Fruit fly (Drosophila melanogaster) whole organism, embryonic: ENCODE measurements around the gene CG7029.

ENCODE experiments used
- BEAF-32 ChIP-seq: fragments of 200-800 bp; sonication (Bioruptor generic); optimal IDR thresholded peaks from 3 replicates; lab custom pipeline; 2017; ENCODE audit warnings: missing biosample characterization, missing genetic modification characterization, mild to moderate bottlenecking, moderate library complexity, missing genetic modification reagents
- CG10366 ChIP-seq: fragments of 200-800 bp; sonication (Bioruptor generic); IDR thresholded peaks from 2 replicates; pipeline ENCODE4 v1.3.6; 2022; ENCODE audit warnings: missing biosample characterization, missing genetic modification characterization
- CG11398 ChIP-seq: fragments of 200-800 bp; sonication (Bioruptor generic); optimal IDR thresholded peaks from 2 replicates; lab custom pipeline; 2016; ENCODE audit warnings: missing biosample characterization, missing genetic modification characterization
- CG17568 ChIP-seq: fragments of 200-800 bp; sonication (Bioruptor generic); optimal IDR thresholded peaks from 2 replicates; lab custom pipeline; 2018; ENCODE audit warnings: missing biosample characterization, mild to moderate bottlenecking, missing genetic modification characterization, moderate library complexity
- CG18599 ChIP-seq: fragments of 200-800 bp; sonication (Bioruptor generic); optimal IDR thresholded peaks from 3 replicates; lab custom pipeline; 2017; ENCODE audit warnings: missing biosample characterization, missing genetic modification characterization, mild to moderate bottlenecking, moderate library complexity, missing genetic modification reagents
- CG2889 ChIP-seq: fragments of 200-800 bp; sonication (Bioruptor generic); IDR thresholded peaks from 3 replicates; pipeline ENCODE4 v1.3.6; 2022; ENCODE audit warnings: missing biosample characterization, missing genetic modification characterization
- CG43689 ChIP-seq: fragments of 200-800 bp; sonication (Bioruptor generic); IDR thresholded peaks from 2 replicates; pipeline ENCODE4 v1.3.6; 2022; ENCODE audit warnings: missing biosample characterization, missing genetic modification characterization
- CG4617 ChIP-seq: fragments of 200-800 bp; sonication (Bioruptor generic); optimal IDR thresholded peaks from 3 replicates; lab custom pipeline; 2016; ENCODE audit warnings: missing biosample characterization, missing genetic modification characterization, borderline replicate concordance
- CG4707 ChIP-seq: fragments of 200-800 bp; sonication (Bioruptor generic); optimal IDR thresholded peaks from 2 replicates; lab custom pipeline; 2018; ENCODE audit warnings: missing biosample characterization, mild to moderate bottlenecking, missing genetic modification characterization, moderate library complexity
- CG6175 ChIP-seq: fragments of 200-800 bp; sonication (Bioruptor generic); IDR thresholded peaks from 3 replicates; pipeline ENCODE4 v1.3.6; 2022; ENCODE audit warnings: missing biosample characterization, missing genetic modification characterization
- CG7928 ChIP-seq: fragments of 200-800 bp; sonication (Bioruptor generic); optimal IDR thresholded peaks from 2 replicates; lab custom pipeline; 2017; ENCODE audit warnings: missing biosample characterization, mild to moderate bottlenecking, missing genetic modification characterization
- CG9727 ChIP-seq: fragments of 200-800 bp; sonication (Bioruptor generic); optimal IDR thresholded peaks from 3 replicates; lab custom pipeline; 2017; ENCODE audit warnings: missing biosample characterization, mild to moderate bottlenecking, missing genetic modification characterization
- D ChIP-seq, 2 experiments: fragments of 200-800 bp in 1 of 2; fragments of >200 bp in 1 of 2; sonication (Bioruptor generic) in 1 of 2; optimal IDR thresholded peaks; 2 replicates in 1 of 2; 3 replicates in 1 of 2; lab custom pipeline; 2017; ENCODE audit warnings: mild to moderate bottlenecking in 1 of 2, missing biosample characterization in 1 of 2, missing genetic modification characterization in 1 of 2, missing genetic modification reagents in 1 of 2
- Dad ChIP-seq: fragments of 200-800 bp; sonication (Bioruptor generic); optimal IDR thresholded peaks from 3 replicates; lab custom pipeline; 2016; ENCODE audit warnings: missing biosample characterization, missing genetic modification characterization
- Dbx ChIP-seq: fragments of 200-800 bp; sonication (Bioruptor generic); IDR thresholded peaks from 3 replicates; pipeline ENCODE4 v1.3.6; 2022; ENCODE audit warnings: missing biosample characterization, missing genetic modification characterization
- Ets97D ChIP-seq: fragments of 200-800 bp; sonication (Bioruptor generic); optimal IDR thresholded peaks from 3 replicates; lab custom pipeline; 2016; ENCODE audit warnings: missing biosample characterization, missing genetic modification characterization
- Hand ChIP-seq: fragments of 200-800 bp; sonication (Bioruptor generic); optimal IDR thresholded peaks from 2 replicates; lab custom pipeline; 2017; ENCODE audit warnings: mild to moderate bottlenecking, missing biosample characterization, missing genetic modification reagents, missing genetic modification characterization
- Jarid2 ChIP-seq: fragments of 200-800 bp; sonication (Bioruptor generic); optimal IDR thresholded peaks from 3 replicates; lab custom pipeline; 2017; ENCODE audit warnings: mild to moderate bottlenecking, missing biosample characterization, missing genetic modification reagents, missing genetic modification characterization
- Kr ChIP-seq: fragments of 200-800 bp; sonication (Bioruptor generic); optimal IDR thresholded peaks from 2 replicates; lab custom pipeline; 2017; ENCODE audit warnings: missing biosample characterization, mild to moderate bottlenecking, missing genetic modification characterization
- Lim3 ChIP-seq: fragments of 200-800 bp; sonication (Bioruptor generic); IDR thresholded peaks from 2 replicates; pipeline ENCODE4 v1.3.6; 2022; ENCODE audit warnings: missing biosample characterization, missing genetic modification characterization
- MBD-R2 ChIP-seq: fragments of 200-800 bp; sonication (Bioruptor generic); IDR thresholded peaks from 2 replicates; pipeline ENCODE4 v1.3.6; 2022; ENCODE audit warnings: missing biosample characterization, missing genetic modification characterization
- NC2α ChIP-seq: fragments of 200-800 bp; sonication (Bioruptor generic); optimal IDR thresholded peaks from 2 replicates; lab custom pipeline; 2016; ENCODE audit warnings: missing biosample characterization, missing genetic modification characterization
- Nf-YC ChIP-seq: fragments of 200-800 bp; optimal IDR thresholded peaks from 3 replicates; lab custom pipeline; 2019; ENCODE audit warnings: missing biosample characterization, mild to moderate bottlenecking, missing genetic modification characterization, moderate library complexity
- Oaz ChIP-seq: fragments of 200-800 bp; sonication (Bioruptor generic); IDR thresholded peaks from 2 replicates; pipeline ENCODE4 v1.3.6; 2022; ENCODE audit warnings: missing biosample characterization, missing genetic modification characterization
- Oli ChIP-seq: fragments of 200-800 bp; sonication (Bioruptor generic); optimal IDR thresholded peaks from 2 replicates; lab custom pipeline; 2018; ENCODE audit warnings: missing biosample characterization, mild to moderate bottlenecking, missing genetic modification characterization, moderate library complexity
- Rfx ChIP-seq: fragments of 200-800 bp; sonication (Bioruptor generic); IDR thresholded peaks from 2 replicates; pipeline ENCODE4 v1.3.6; 2022; ENCODE audit warnings: missing biosample characterization, missing genetic modification characterization
- Sin3A ChIP-seq: fragments of >200 bp; optimal IDR thresholded peaks from 2 replicates; lab custom pipeline; 2018
- Six4 ChIP-seq: fragments of 200-800 bp; sonication (Bioruptor generic); optimal IDR thresholded peaks from 2 replicates; lab custom pipeline; 2016; ENCODE audit warnings: missing biosample characterization, missing genetic modification characterization
- TFAM ChIP-seq: fragments of 200-800 bp; sonication (Bioruptor generic); optimal IDR thresholded peaks from 2 replicates; lab custom pipeline; 2017; ENCODE audit warnings: missing biosample characterization, missing genetic modification characterization, inconsistent platforms
- Trl ChIP-seq, 3 experiments: fragments of >200 bp in 2 of 3; fragments of 200-800 bp in 1 of 3; sonication (Bioruptor generic) in 1 of 3; optimal IDR thresholded peaks; 2 replicates in 1 of 3; 3 replicates in 2 of 3; lab custom pipeline; 2016 to 2017; ENCODE audit warnings: missing biosample characterization in 1 of 3, missing genetic modification characterization in 1 of 3
- Vsx1 ChIP-seq: fragments of 200-800 bp; sonication (Bioruptor generic); optimal IDR thresholded peaks from 2 replicates; lab custom pipeline; 2017; ENCODE audit warnings: missing biosample characterization, mild to moderate bottlenecking, missing genetic modification characterization, missing genetic modification reagents
- ara ChIP-seq: fragments of 200-800 bp; sonication (Bioruptor generic); IDR thresholded peaks from 2 replicates; pipeline ENCODE4 v1.3.6; 2022; ENCODE audit warnings: missing biosample characterization, missing genetic modification characterization
- bsh ChIP-seq, 2 experiments: fragments of 200-800 bp; sonication (Bioruptor generic); optimal IDR thresholded peaks; 2 replicates each; lab custom pipeline; 2017 to 2018; ENCODE audit warnings: mild to moderate bottlenecking in 2 of 2, missing biosample characterization in 2 of 2, missing genetic modification characterization in 2 of 2, moderate library complexity in 1 of 2
- da ChIP-seq: fragments of 200-800 bp; sonication (Bioruptor generic); optimal IDR thresholded peaks from 2 replicates; lab custom pipeline; 2016; ENCODE audit warnings: missing biosample characterization, missing genetic modification characterization
- dmrt99B ChIP-seq: fragments of 200-800 bp; sonication (Bioruptor generic); optimal IDR thresholded peaks from 2 replicates; lab custom pipeline; 2018; ENCODE audit warnings: missing biosample characterization, mild to moderate bottlenecking, missing genetic modification characterization, moderate library complexity
- fd102C ChIP-seq: fragments of 200-800 bp; sonication (Bioruptor generic); optimal IDR thresholded peaks from 2 replicates; lab custom pipeline; 2018; ENCODE audit warnings: missing biosample characterization, mild to moderate bottlenecking, missing genetic modification characterization, moderate library complexity
- ftz-f1 ChIP-seq: fragments of 200-800 bp; sonication (Bioruptor generic); optimal IDR thresholded peaks from 2 replicates; lab custom pipeline; 2016; ENCODE audit warnings: missing biosample characterization, missing genetic modification characterization
- lbe ChIP-seq: fragments of 200-800 bp; sonication (Bioruptor generic); optimal IDR thresholded peaks from 2 replicates; lab custom pipeline; 2016; ENCODE audit warnings: missing biosample characterization, mild to moderate bottlenecking, missing genetic modification characterization
- nmo ChIP-seq: fragments of 200-800 bp; sonication (Bioruptor generic); optimal IDR thresholded peaks from 2 replicates; lab custom pipeline; 2018; ENCODE audit warnings: missing biosample characterization, mild to moderate bottlenecking, missing genetic modification characterization, moderate library complexity
- org-1 ChIP-seq: fragments of 200-800 bp; sonication (Bioruptor generic); optimal IDR thresholded peaks from 2 replicates; lab custom pipeline; 2017; ENCODE audit warnings: missing biosample characterization, missing genetic modification characterization
- phol ChIP-seq: fragments of 200-800 bp; sonication (Bioruptor generic); optimal IDR thresholded peaks from 3 replicates; lab custom pipeline; 2018; ENCODE audit warnings: missing biosample characterization, mild to moderate bottlenecking, missing genetic modification characterization, moderate library complexity
- psq ChIP-seq: fragments of 200-800 bp; sonication (Bioruptor generic); optimal IDR thresholded peaks from 2 replicates; lab custom pipeline; 2017; ENCODE audit warnings: missing biosample characterization, missing genetic modification characterization
- ro ChIP-seq: fragments of 200-800 bp; sonication (Bioruptor generic); IDR thresholded peaks from 2 replicates; pipeline ENCODE4 v1.3.6; 2022; ENCODE audit warnings: missing biosample characterization, missing genetic modification characterization
- run ChIP-seq: fragments of 200-800 bp; sonication (Bioruptor generic); optimal IDR thresholded peaks from 3 replicates; lab custom pipeline; 2018; ENCODE audit warnings: missing biosample characterization, mild to moderate bottlenecking, missing genetic modification characterization
- tin ChIP-seq: fragments of 200-800 bp; sonication (Bioruptor generic); optimal IDR thresholded peaks from 3 replicates; lab custom pipeline; 2016; ENCODE audit warnings: missing biosample characterization, missing genetic modification characterization
- z ChIP-seq: fragments of 200-800 bp; sonication (Bioruptor generic); IDR thresholded peaks from 3 replicates; pipeline ENCODE4 v1.3.6; 2022; ENCODE audit warnings: missing biosample characterization, missing genetic modification characterization
- zf30C ChIP-seq: fragments of 200-800 bp; sonication (Bioruptor generic); optimal IDR thresholded peaks from 3 replicates; lab custom pipeline; 2018; ENCODE audit warnings: missing biosample characterization, mild to moderate bottlenecking, missing genetic modification characterization
- zfh1 ChIP-seq: fragments of 200-800 bp; sonication (Bioruptor generic); IDR thresholded peaks from 3 replicates; pipeline ENCODE4 v1.3.6; 2022; ENCODE audit warnings: missing biosample characterization, missing genetic modification characterization

Gene CG7029

DNA sequence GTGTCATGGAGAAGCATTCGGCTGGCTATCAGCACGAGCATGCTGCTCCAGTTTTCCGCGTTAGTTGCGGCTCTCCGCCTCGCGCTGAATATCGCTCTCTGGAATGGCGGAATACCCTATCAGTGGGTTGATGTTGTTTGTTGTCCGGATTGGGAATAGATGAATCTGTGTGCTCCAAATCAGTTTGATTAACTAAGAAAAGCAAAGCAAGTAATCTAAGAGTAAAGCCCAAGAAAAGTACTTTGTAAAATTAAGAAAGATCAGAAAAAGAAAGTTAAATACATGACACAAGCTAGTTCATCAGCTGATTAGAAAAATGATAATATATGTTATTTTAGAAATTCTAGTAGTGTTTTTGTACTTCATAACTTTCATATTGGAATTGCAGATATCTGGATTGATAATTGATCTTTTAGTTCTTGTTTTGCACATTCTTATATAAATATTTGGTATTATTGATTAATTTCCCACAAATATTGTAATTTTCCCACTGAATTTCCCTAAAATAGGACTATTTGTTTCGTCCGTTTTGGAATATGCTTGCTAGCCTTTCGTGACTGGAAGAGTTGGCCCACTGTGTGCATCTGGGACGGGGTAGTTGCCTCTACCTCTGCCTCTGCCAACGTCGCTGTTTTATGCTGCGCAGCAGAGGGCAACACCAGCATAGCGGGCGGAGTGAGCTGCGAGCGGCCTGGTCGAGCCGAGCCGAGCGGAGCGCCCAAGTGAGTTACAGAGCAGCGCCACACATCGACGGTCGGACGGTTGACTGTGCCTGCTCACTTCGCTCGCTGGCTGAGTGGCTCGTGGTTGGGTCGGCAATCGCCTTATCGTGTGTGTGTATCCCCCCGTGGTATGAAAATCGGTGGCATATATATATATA, 3.4 kb downstream of the CG7029 start (continued):
- peak; percentile 74 for TF ChIP-seq phol (tag; lab: Kevin White, UChicago)
- TF ChIP-seq Rfx (GFP tag; lab: Robert Waterston, UW): peak; percentile 74
- no peak for TF ChIP-seq BEAF-32 (GFP tag; lab: Kevin White, UChicago)
- TF ChIP-seq D (optimal IDR thresholded peaks at IDR 0.05; lab: Kevin White, UChicago): no peak
- peak; percentile 59 for TF ChIP-seq D (GFP tag; optimal IDR thresholded peaks at IDR 0.05; lab: Kevin White, UChicago)
- no peak for TF ChIP-seq CG7928
- peak; percentile 67 for TF ChIP-seq Six4 (GFP tag; lab: Kevin White, UChicago)
- TF ChIP-seq CG4707 (GFP tag; lab: Kevin White, UChicago): peak; percentile 66
- TF ChIP-seq psq (GFP tag; lab: Kevin White, UChicago): no peak
- TF ChIP-seq Dbx (GFP tag; lab: Robert Waterston, UW): peak; percentile 78
- TF ChIP-seq CG18599: peak; percentile 23
- TF ChIP-seq Dad (GFP tag; lab: Kevin White, UChicago): no peak
- no peak for TF ChIP-seq CG11398 (GFP tag; lab: Kevin White, UChicago)
- no peak for TF ChIP-seq Hand
- TF ChIP-seq zfh1 (GFP tag; lab: Robert Waterston, UW): peak; percentile 42; the same call in 2 of the 3 replicates
- peak; percentile 51 for TF ChIP-seq Vsx1 (GFP tag; lab: Kevin White, UChicago)
- TF ChIP-seq ro (GFP tag; lab: Robert Waterston, UW): no peak; the same call in 1 of the 2 replicates
- peak; percentile 72 for TF ChIP-seq dmrt99B (tag; lab: Kevin White, UChicago)
- peak; percentile 61 to 66 for TF ChIP-seq Trl (optimal IDR thresholded peaks at IDR 0.05; lab: Kevin White, UChicago)
- TF ChIP-seq Trl (GFP tag; optimal IDR thresholded peaks at IDR 0.05; lab: Kevin White, UChicago): peak; percentile 22
- no peak for TF ChIP-seq Lim3
- peak; percentile 23; the same call in 1 of the 2 replicates for TF ChIP-seq MBD-R2 (GFP tag; lab: Robert Waterston, UW)
- no peak for TF ChIP-seq CG4617 (GFP tag; lab: Kevin White, UChicago)
- no peak for TF ChIP-seq Kr
- TF ChIP-seq Sin3A (lab: Kevin White, UChicago): no peak
- peak; percentile 69 for TF ChIP-seq Jarid2
- peak; percentile 87 for TF ChIP-seq z (GFP tag; lab: Robert Waterston, UW)
- TF ChIP-seq tin: peak; percentile 54
- peak; percentile 74 for TF ChIP-seq Oli (tag; lab: Kevin White, UChicago)
- TF ChIP-seq nmo: peak; percentile 78
- TF ChIP-seq zf30C (GFP tag; lab: Kevin White, UChicago): no peak
- TF ChIP-seq ftz-f1: peak; percentile 51
- peak; percentile 19 for TF ChIP-seq CG17568
- TF ChIP-seq CG9727 (GFP tag; lab: Kevin White, UChicago): peak; percentile 73
- no peak for TF ChIP-seq fd102C (GFP tag; lab: Kevin White, UChicago)
- peak; percentile 45; the same call in 1 of the 2 replicates for TF ChIP-seq CG10366
- no peak for TF ChIP-seq CG43689 (GFP tag; lab: Robert Waterston, UW)
- TF ChIP-seq da (GFP tag; lab: Kevin White, UChicago): no peak
- TF ChIP-seq TFAM (GFP tag; lab: Kevin White, UChicago): no peak
- TF ChIP-seq bsh (GFP tag; optimal IDR thresholded peaks at IDR 0.05; lab: Kevin White, UChicago): peak in 1 of 2 experiments; percentile 54
- 0 out of 3 replicates have a peak, but pooled peaks have one; percentile 16 for TF ChIP-seq CG2889 (GFP tag; lab: Robert Waterston, UW)
- no peak for TF ChIP-seq Ets97D (GFP tag; lab: Kevin White, UChicago)
- peak; percentile 39; the same call in 1 of the 2 replicates for TF ChIP-seq ara
- TF ChIP-seq lbe (GFP tag; lab: Kevin White, UChicago): no peak
- TF ChIP-seq NC2α (GFP tag; lab: Kevin White, UChicago): no peak
- peak; percentile 23; the same call in 1 of the 2 replicates for TF ChIP-seq Oaz (GFP tag; lab: Robert Waterston, UW)
- peak; percentile 47 for TF ChIP-seq org-1 (GFP tag; lab: Kevin White, UChicago)
- peak; percentile 15 for TF ChIP-seq run (tag; lab: Kevin White, UChicago)
- TF ChIP-seq Nf-YC: peak; percentile 51
- peak; percentile 89 for TF ChIP-seq CG6175 (GFP tag; lab: Robert Waterston, UW)
